Worm (Caenorhabditis elegans): ENCODE data around the gene T05C12.8.
A peak's percentile ranks its signal among the peaks of the same experiment; 100 is the strongest.

Gene T05C12.8

DNA sequence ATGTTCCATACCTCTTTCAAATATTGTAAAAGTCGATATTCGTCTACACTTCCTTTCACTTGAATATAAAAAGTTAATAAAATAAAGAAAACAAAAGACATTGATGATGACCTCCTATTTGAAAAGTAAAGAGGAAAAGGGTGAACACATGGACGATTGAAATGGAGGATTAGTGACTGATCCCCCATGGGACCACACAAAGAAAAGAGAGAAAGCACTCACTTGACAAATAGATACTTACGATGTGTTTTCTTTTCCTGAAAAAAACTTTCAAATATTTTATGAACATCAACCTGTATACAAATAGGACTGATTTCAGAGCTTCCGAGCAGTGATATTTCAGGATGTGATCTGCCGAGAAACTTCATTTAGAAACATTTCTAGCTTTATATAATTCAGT is 13.3 kb downstream of the T05C12.8 start, which contains the start of gene acr-14:
Gene acr-14, minus strand, starts transcription at position 101 of the 400 bp plus-strand sequence.
- TF ChIP-seq madf-2 (tag; optimal IDR thresholded peaks at IDR 0.05) (no peak), ceh-45 (GFP tag; IDR thresholded peaks at IDR 0.05) (no peak), ceh-24 (tag; optimal IDR thresholded peaks at IDR 0.05) (no peak), F13H6.1 (tag; optimal IDR thresholded peaks at IDR 0.05) (no peak), ceh-31 (tag; optimal IDR thresholded peaks at IDR 0.05) (no peak), pat-9 (tag; optimal IDR thresholded peaks at IDR 0.05) (no peak), tbx-2 (tag; optimal IDR thresholded peaks at IDR 0.05) (no peak), pha-4 (tag; optimal IDR thresholded peaks at IDR 0.05) (no peak), C08G9.2 (tag; optimal IDR thresholded peaks at IDR 0.05) (no peak), odd-2 (tag; optimal IDR thresholded peaks at IDR 0.05) (no peak), hlh-30 (tag; optimal IDR thresholded peaks at IDR 0.05; ENCODE audit: insufficient read depth) (no peak), unc-86 (tag; optimal IDR thresholded peaks at IDR 0.05) (no peak), ceh-30 (tag; optimal IDR thresholded peaks at IDR 0.05) (no peak), nfya-1 (tag; optimal IDR thresholded peaks at IDR 0.05) (no peak)

DNA sequence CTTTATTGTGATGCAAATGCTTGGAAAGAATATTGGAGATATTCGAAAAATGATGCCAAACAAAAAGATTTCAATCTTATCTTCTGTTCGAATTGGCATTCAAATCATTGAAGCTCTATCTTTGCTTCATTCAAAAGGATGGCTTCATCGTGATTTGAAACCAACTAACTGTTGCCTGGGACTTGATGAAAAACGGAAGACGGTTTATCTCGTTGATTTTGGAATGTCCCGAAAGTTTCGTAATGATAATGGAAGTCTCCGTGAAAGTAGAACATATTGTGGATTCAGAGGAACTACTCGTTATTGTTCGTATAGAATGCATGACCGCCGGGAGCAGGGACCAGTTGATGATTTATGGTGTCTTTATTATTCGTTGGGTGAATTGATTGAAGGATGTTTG is 16.2 kb downstream of the T05C12.8 start:
- TF ChIP-seq ceh-18 (tag; optimal IDR thresholded peaks at IDR 0.05) (no peak), ceh-48 (tag; optimal IDR thresholded peaks at IDR 0.05) (no peak), pha-4 (tag; optimal IDR thresholded peaks at IDR 0.05) (no peak), F13H6.1 (tag; optimal IDR thresholded peaks at IDR 0.05) (no peak), hlh-13 (GFP tag; optimal IDR thresholded peaks at IDR 0.05) (no peak), K09A11.1 (tag; optimal IDR thresholded peaks at IDR 0.05; ENCODE audit: insufficient read depth) (no peak), zip-5 (tag; optimal IDR thresholded peaks at IDR 0.05) (no peak)

DNA sequence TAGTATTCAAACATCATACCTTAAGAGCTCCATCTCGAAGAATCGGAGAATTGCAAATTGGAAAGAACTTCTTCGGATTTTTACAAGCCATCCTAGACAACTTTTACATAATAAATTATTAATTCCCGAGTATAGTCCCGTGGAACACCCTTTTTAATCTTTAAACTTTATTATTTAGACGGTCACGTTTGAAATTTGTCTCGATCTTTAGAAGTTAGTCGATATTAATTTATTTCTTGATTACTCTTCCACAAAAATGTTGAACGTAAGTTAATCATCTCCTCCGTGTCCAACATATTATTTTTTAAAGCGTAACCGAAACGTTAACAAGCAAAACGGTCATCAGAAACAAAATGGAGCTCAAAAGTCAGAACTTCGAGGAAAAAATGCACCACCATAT is 16.9 kb downstream of the T05C12.8 start, which contains the start of the genes decr-1.3 and T05C12.1:
Gene decr-1.3, minus strand, starts transcription at position 101 of the 400 bp plus-strand sequence.
Gene T05C12.1, plus strand, starts transcription at position 232 of the 400 bp plus-strand sequence.
- TF ChIP-seq C38D4.7 (GFP tag; optimal IDR thresholded peaks at IDR 0.05) (no peak), ceh-22 (tag; optimal IDR thresholded peaks at IDR 0.05) (no peak), lin-11 (tag; optimal IDR thresholded peaks at IDR 0.05) (no peak), pqm-1 (tag; optimal IDR thresholded peaks at IDR 0.05) (no peak), Y22D7AL.16 (tag; optimal IDR thresholded peaks at IDR 0.05) (no peak), unc-55 (GFP tag; optimal IDR thresholded peaks at IDR 0.05) (no peak), K09A11.1 (tag; optimal IDR thresholded peaks at IDR 0.05; ENCODE audit: insufficient read depth) (no peak)

DNA sequence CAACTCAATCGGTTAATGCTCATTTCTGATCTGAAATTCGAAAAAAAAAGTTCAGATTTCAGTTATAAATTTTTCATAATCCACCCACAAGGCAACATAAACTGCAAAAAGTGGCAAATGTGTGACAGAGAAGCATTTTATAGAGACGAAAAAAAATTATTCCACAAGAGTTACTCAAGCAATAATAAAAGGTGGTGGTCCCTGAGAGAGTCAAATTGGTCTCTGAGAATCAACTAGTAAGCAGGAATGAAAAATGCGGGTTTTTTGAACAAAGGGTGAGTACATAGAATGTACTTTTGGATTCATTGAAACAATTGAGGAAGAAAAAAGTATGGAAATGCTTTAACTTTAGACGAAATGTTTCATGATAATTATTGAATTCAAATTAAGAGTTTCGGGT is 20.0 kb downstream of the T05C12.8 start, which contains the start of gene T05C12.11:
Gene T05C12.11, minus strand, starts transcription at position 101 of the 400 bp plus-strand sequence.
- no peak for TF ChIP-seq gmeb-2 (tag; optimal IDR thresholded peaks at IDR 0.05)
- TF ChIP-seq lin-11 (tag; optimal IDR thresholded peaks at IDR 0.05) = no peak
- no peak for TF ChIP-seq ceh-22 (tag; optimal IDR thresholded peaks at IDR 0.05)
- TF ChIP-seq pat-9 (tag; optimal IDR thresholded peaks at IDR 0.05) = no peak
- TF ChIP-seq pax-1 (tag; optimal IDR thresholded peaks at IDR 0.05) = no peak
- TF ChIP-seq ceh-31 (tag; optimal IDR thresholded peaks at IDR 0.05) = no peak
- no peak for TF ChIP-seq unc-42 (tag; optimal IDR thresholded peaks at IDR 0.05)
- TF ChIP-seq ceh-19 (GFP tag; optimal IDR thresholded peaks at IDR 0.05) = no peak

DNA sequence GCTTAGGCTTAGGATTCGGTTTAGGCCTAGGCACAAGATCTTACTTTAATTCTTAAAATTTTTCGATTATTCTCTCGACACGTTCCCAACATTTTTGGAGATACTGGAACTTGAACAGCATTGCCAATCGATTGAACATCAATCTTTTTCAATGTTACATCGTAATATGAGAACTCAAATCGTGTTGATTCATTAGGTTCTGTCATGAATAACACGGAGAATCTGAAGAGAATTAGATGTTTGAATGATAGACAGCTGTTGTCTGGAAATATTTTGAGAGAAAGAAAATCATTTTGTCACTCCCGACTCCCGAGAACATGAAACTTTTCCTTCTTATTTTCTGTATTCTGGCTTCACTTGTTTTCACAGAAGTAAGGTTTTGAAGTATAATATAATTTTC is 21.1 kb downstream of the T05C12.8 start, which contains the start of gene T05C12.15:
Gene T05C12.15, plus strand, starts transcription at position 301 of the 400 bp plus-strand sequence.
- TF ChIP-seq unc-55 (GFP tag; optimal IDR thresholded peaks at IDR 0.05) (peak; percentile 20), pqm-1 (tag; optimal IDR thresholded peaks at IDR 0.05) (no peak)

DNA sequence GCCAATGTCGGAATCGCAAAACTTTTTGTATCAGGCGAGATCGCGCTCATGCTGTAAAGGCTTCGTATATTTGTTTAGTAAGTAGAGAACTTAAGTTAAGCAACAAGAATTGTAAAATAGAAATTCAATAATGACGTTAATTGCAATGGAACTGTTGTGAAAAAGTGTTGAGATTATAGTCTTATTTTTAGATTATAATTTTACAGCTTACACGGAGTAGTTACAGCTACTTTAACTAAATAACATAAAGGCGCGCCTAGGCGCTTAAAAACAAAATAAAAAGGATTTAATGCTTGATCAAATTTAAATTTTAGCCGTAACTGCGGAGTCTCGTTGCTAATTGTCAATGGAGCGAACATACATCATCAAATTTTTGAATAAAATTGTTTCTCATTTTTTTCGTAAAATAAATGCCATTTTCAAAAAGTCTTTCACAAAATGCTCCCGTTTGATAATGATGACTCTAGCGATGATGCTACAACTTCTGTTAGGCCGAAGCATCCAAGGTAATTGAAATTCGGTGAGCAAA is 28.2 kb downstream of the T05C12.8 start, which contains the start of the genes emb-27 and rrf-3:
Gene emb-27, minus strand, starts transcription at position 51 of the 529 bp plus-strand sequence.
Gene rrf-3, plus strand, starts transcription at position 346 of the 529 bp plus-strand sequence.
- TF ChIP-seq pax-1 (tag; optimal IDR thresholded peaks at IDR 0.05) = peak; percentile 3
- TF ChIP-seq ceh-6 (GFP tag; optimal IDR thresholded peaks at IDR 0.05) = no peak
- no peak for TF ChIP-seq hlh-15 (tag; optimal IDR thresholded peaks at IDR 0.05)
- TF ChIP-seq elt-2 (tag; optimal IDR thresholded peaks at IDR 0.05) = no peak
- TF ChIP-seq unc-42 (tag; optimal IDR thresholded peaks at IDR 0.05) = peak; percentile 98
- peak; percentile 15 for TF ChIP-seq rnt-1 (tag; optimal IDR thresholded peaks at IDR 0.05)
- peak; percentile 11 for TF ChIP-seq unc-55 (GFP tag; optimal IDR thresholded peaks at IDR 0.05)
